Worm (Caenorhabditis elegans): Measurements from ENCODE around the gene mec-9.

mec-9 gene

DNA sequence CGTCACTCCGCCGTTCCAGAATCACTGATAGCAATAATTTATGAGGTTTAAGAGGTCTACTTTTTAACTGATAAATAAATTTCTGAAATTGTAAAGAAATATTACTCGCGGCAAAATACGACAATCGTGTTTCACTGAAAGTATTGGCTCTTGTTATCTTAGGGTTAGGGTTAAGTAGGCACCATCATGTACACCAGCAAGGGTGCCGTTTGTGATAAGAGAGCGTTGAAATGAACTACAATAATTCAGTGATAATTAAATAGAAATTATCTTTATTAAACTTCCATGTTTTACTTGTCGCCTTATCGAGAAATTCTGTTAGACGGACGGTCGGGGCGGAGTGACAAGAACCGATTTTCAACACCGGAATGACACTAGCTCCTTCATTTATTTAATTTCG, 10.7 kb upstream of the mec-9 start:
- no peak for TF ChIP-seq unc-62 (GFP tag; optimal IDR thresholded peaks at IDR 0.05)

DNA sequence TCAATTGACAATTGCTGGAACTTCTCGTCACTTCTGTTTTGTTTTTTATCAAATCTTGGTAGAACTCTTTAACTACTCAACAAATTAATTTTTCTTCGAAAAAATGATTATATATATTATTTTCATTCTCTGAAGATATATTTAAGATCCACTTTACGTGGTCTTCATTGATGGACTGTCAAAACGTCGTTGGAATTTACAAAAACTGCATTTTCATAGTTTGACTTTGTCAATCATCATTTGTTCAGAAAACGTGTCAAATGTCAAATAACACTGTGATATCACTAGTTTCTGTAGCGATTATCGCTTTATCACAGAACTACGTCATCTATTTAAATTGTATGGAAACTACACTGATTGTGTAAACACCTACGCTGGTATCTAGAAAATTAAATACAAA, 9.5 kb upstream of the mec-9 start:
- TF ChIP-seq unc-62 (GFP tag; optimal IDR thresholded peaks at IDR 0.05): no peak

DNA sequence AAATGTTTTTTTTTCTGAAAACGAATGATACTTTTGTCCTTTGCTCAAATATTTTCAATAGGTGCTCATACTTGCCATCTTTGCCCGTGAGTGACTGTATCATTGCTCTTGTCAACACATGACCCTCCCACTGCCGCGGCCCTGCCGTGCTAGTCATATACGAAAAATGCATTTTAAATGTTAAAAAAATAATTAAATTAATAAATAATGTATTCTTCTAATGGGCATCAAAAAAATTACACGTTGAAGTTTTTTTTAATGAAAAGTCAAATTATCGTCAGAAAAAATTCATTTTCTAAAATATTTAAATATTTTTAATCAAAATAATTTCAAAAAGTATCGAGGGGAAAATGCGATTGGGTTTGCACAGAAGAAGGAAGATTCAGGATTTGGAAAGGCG, 7.6 kb upstream of the mec-9 start, which contains the start of gene C50H2.7:
Gene C50H2.7, plus strand, starts transcription at position 301 of the 400 bp plus-strand sequence.
- no peak for TF ChIP-seq unc-62 (GFP tag; optimal IDR thresholded peaks at IDR 0.05)

DNA sequence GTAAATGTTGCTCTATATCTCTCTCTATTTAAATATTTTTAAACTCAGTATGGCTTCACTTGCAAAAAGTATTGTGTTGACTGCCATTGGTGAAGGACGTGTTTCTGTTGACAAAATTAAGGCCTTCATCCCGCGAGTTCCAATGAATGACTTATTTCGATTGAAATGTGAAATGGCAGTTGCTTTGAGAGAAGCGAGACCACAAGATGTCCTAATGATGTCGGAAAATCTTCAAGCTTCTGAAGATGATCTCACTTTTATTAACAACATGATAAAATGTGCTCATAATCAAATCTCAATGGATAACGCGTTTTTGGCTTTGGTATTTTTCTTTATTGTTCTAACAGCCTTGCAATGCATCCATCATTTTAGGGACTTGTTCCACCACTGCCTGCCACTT, 6.4 kb upstream of the mec-9 start, which contains the start of gene ceh-75:
Gene ceh-75, plus strand, starts transcription at position 50 of the 400 bp plus-strand sequence.
- TF ChIP-seq unc-62 (GFP tag; optimal IDR thresholded peaks at IDR 0.05): no peak

DNA sequence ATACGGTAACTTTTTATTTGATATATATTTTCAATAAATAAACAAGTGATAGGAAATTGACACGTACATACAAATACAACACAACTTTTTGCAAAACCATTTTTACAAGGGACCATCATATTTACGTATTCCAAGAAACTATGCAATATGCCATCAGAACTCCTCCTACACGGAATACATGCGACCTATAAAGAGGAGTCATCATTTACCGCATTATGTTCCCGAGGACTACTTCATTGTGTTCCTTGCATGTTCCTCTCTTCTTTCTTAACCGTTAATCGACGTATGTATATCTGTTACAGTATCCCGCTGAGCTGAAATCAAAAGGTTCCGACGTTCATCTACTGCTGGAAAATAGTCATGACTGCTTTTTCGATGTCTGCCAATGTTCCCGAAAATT, 3.5 kb upstream of the mec-9 start, which contains the start of gene C50H2.5:
Gene C50H2.5, plus strand, starts transcription at position 301 of the 400 bp plus-strand sequence.
- TF ChIP-seq unc-62 (GFP tag; optimal IDR thresholded peaks at IDR 0.05): no peak

DNA sequence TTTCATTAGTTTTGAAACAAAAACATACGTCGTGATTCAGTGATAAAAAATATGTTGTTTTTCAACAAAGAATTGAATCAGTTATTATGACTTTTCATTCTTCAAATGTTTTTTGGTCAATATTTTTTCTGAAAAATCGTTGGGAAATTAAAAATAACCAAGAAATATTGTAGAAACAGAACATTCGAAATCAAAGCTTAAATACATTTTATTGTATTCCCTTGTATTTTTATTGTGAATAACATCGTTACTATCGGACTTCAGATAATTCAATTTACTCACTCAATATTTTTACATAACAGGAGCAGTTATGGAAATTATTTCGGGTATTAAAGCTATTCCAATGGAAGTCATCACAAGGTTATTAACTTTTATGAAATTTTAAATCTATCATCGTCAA, 1.7 kb upstream of the mec-9 start, which contains the start of gene C50H2.4:
Gene C50H2.4, plus strand, starts transcription at position 301 of the 400 bp plus-strand sequence.
- TF ChIP-seq unc-62 (GFP tag; optimal IDR thresholded peaks at IDR 0.05): no peak

DNA sequence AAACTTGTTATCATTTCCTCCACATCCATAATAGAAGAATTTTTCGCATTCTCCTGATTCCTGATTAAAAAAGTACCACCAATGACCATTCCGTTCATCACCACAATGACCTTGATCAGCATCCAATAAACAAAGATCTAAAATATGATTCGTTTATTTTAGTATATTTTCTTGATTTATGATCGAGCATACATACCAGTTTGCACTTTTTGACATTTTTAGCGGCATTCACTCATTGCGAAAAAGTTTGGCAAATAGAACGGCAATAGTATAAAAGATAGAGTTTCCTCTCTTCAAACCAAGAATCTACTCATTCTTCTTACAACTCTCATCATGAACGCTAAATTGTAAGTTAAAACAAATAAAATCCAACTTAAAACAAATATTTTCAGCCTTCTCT, 1.1 kb downstream of the mec-9 start, which contains the start of gene fipr-10:
Gene fipr-10, plus strand, starts transcription at position 301 of the 400 bp plus-strand sequence.
- TF ChIP-seq unc-62 (GFP tag; optimal IDR thresholded peaks at IDR 0.05): no peak

DNA sequence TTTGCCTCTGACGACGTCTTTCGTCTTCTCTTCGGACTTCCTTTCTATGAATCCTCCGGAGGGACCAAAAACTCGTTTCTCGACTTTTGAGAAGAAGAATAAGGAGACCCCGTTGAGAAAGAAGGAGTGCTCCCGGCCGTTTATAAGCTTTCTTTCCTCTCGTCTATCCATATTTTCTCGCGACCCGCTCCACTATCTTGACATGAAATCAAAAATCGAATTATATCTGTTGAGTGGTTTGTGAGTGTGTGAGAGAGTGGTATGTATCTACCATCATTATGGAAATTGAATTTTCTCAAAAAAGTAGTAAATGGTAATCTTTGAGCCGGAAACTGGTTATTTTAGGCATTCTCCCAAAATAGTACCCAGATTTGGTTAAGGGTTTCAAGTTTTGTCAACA, 3.8 kb downstream of the mec-9 start:
- TF ChIP-seq unc-62 (GFP tag; optimal IDR thresholded peaks at IDR 0.05): no peak

DNA sequence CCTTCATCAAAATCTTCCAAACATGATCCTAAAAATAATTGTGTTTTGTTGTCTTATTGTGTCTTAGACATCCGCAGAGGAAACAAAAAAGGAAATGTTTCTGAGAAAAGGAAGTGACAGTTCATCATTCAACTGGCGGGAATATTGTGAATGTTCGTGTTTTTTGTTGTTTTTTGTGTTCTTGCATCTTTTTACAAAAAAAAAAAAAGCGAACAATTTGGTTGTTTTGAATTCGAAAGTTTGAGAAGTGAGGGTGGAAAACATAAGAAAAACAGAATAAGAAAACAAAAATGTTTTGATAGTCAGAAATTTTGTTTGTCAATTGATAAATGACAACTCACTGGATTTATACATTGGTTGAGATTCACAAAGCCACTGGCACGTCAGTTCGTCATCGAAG, 5.3 kb downstream of the mec-9 start:
- TF ChIP-seq unc-62 (GFP tag; optimal IDR thresholded peaks at IDR 0.05): no peak

DNA sequence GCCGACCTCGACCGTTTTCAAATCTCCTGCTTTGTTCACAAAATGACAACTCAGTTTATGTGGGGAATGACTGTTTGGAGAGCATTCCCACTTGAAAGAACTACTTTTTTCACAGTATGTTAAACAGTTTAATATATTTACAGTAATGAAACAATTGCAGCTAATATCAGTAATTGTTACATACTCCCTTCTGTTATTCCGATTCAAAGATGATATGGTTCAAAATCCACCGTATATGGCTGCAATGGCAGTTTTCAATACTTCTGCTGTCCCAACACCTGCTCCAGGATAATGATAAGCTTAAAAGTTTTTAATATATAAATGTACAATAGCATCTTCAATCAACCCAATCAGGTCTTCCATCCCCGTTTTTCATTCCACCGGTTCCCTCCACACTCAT, 7.7 kb downstream of the mec-9 start:
- no peak for TF ChIP-seq unc-62 (GFP tag; optimal IDR thresholded peaks at IDR 0.05)

DNA sequence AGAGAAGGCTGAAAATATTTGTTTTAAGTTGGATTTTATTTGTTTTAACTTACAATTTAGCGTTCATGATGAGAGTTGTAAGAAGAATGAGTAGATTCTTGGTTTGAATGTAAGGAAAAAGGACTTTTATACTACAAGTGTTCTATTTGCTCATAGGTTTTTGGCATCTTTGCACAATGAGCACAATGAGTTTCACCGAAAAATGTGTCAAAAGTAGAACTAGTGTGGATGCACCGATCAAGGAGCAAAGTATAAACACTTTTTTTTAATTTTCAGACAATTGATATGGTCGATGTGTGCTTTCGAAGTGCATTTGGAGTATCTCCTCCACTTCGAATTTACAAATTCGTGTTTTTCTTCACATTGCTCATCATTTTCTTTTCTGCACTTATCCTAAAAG, 8.8 kb downstream of the mec-9 start, which contains the start of gene fipr-11:
Gene fipr-11, minus strand, starts transcription at position 101 of the 400 bp plus-strand sequence.
- TF ChIP-seq unc-62 (GFP tag; optimal IDR thresholded peaks at IDR 0.05): no peak

DNA sequence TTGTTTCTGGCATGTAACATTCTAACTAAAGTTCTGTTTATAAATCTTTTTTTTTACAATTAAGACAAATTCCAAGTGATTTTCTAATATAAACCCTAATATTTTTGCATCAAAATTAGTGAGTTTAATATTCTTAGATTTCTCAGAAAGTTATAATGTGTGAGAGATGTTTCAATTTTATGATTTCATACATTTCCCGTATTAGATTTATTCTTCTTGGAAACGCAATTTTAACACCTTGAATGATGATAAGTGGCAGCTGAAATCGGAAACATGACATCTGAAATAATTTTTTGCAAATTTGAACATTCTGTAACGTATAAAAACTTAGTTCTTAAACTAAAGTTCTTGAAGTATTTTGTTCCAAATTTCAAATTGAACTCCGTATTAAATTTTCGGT, 13.8 kb downstream of the mec-9 start:
- TF ChIP-seq unc-62 (GFP tag; optimal IDR thresholded peaks at IDR 0.05): no peak

DNA sequence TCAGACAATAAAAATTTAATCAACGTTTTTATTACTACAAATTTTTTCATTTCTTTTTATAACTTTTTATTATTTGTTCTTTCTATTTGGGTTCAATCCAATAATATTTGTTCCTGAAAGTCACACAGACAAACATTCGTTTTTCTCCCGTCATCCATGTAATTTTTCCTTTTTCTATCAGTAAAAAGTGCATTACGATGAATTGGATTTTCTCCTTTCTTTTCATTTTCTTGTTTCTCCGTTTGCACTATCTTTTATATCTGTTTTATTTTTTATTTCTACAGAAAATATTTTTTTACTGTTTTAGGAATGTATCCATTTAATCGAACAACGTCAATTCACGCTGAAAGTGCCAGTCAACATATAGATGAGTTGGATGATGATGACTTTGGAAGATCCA, 15.6 kb downstream of the mec-9 start, which contains the start of gene egl-47:
Gene egl-47, plus strand, starts transcription at position 301 of the 400 bp plus-strand sequence.
- TF ChIP-seq unc-62 (GFP tag; optimal IDR thresholded peaks at IDR 0.05): no peak

DNA sequence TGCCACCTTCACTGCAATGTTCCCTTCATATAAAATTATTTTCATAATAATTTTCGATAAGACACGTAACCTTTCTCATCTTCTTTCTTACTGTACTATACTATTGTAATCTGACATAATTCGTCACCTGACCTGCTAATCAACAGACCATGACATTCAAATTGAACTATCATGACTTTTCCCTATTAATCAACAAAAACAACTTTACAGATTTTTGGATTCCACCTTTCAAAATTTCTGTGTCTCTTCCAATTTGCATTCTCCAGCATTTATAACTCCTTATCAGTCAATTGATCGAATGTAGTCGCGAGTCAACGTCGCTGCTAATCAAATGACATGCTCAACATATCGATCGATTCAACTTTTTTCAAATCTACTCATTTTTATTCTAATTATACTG, 25.3 kb downstream of the mec-9 start, which contains the start of gene fshr-1:
Gene fshr-1, plus strand, starts transcription at position 209 of the 400 bp plus-strand sequence.
- TF ChIP-seq unc-62 (GFP tag; optimal IDR thresholded peaks at IDR 0.05): no peak

DNA sequence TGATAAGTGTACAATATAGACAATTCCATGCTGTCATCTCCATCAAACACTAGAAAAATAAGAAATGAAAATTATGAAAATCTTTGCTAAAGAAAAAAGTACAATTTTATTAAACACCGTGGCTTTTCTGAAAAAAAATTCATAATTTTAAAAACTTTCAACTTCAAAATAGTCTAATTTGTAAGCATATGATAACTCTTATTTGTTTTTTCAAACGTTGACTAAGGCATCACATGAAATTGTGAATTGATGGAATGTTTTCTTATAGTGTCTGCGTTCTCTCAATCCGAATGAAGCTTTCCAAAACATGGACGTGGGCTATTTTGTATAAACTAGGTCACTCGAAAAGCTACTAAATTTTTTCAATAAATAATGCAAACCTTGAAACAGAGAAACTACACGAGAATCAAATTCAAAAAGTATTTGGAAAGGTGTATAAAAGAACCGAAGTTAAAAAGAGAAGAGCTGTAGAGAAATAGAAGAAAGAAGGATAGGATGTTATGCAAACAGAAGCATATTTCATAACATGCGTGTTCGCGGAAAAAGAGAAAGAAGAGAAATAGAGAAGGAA, 28.9 kb downstream of the mec-9 start, which contains the start of gene clp-9:
Gene clp-9, minus strand, starts transcription at position 51 of the 571 bp plus-strand sequence.
- TF ChIP-seq unc-62 (GFP tag; optimal IDR thresholded peaks at IDR 0.05): no peak

DNA sequence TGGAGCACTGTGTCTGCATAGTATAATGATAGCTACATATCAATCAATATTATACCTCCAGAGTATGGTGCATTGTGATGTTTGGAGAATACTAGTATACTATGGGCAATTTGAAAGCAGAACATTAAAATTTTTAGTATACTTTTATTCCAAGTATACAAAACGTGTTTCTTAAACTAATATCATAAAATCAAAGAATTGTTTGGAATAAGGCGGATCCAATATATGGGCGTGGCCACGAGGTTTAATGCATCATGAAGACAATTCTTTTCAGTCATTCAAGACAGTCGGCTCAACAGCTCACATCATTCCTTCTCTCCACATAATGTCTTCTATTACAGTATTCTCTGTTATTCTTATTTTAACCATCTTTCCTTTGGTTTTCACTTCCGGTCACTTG, 35.1 kb downstream of the mec-9 start, which contains the start of gene sdz-31:
Gene sdz-31, plus strand, starts transcription at position 301 of the 400 bp plus-strand sequence.
- TF ChIP-seq unc-62 (GFP tag; optimal IDR thresholded peaks at IDR 0.05): no peak

DNA sequence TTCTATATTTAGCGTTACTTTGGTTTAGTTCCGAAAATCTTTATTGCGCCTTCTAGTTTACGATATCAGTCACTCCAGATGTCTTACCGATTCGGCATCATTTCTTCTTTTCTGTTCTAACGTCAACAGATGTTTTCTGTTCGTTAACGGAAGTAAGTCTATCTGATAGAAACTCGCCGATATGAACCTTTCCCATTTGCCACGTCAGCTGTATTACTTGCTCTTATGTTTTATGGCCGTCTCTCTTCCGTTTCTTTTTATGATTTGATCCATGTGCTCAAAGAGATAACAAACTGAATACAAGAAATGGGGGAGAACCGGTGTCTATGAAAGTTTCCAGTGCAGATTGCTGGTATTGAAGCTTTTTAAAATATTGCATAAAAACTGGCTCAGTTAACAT, 35.5 kb downstream of the mec-9 start, which contains the start of gene srab-26:
Gene srab-26, minus strand, starts transcription at position 101 of the 400 bp plus-strand sequence.
- no peak for TF ChIP-seq unc-62 (GFP tag; optimal IDR thresholded peaks at IDR 0.05)
